Worm (Caenorhabditis elegans) whole organism, mixed stage, embryonic: ENCODE measurements around the gene F56D6.18.

Experiments
- M03D4.4 ChIP-seq: sonication (generic microtip); optimal IDR thresholded peaks from 2 replicates; lab custom pipeline; 2017; ENCODE audit warnings: mild to moderate bottlenecking, missing genetic modification characterization, missing compliant biosample characterization
- bed-3 ChIP-seq: fragments of 200-800 bp; sonication (Bioruptor generic); optimal IDR thresholded peaks from 3 replicates; lab custom pipeline; 2018; ENCODE audit warnings: mild to moderate bottlenecking, missing genetic modification characterization, moderate library complexity, missing compliant biosample characterization
- ceh-39 ChIP-seq: fragments of 150-350 bp; optimal IDR thresholded peaks from 2 replicates; lab custom pipeline; 2014; ENCODE audit warnings: missing biosample characterization, missing genetic modification characterization
- ceh-43 ChIP-seq: fragments of 200-800 bp; sonication (Bioruptor generic); optimal IDR thresholded peaks from 2 replicates; lab custom pipeline; 2018; ENCODE audit warnings: mild to moderate bottlenecking, missing genetic modification characterization, moderate library complexity, missing compliant biosample characterization
- ces-1 ChIP-seq: fragments of 150-350 bp; optimal IDR thresholded peaks from 2 replicates; lab custom pipeline; 2014; ENCODE audit warnings: missing biosample characterization, missing genetic modification reagents, missing genetic modification characterization
- cnd-1 ChIP-seq: fragments of 200-800 bp; sonication (Bioruptor generic); optimal IDR thresholded peaks from 2 replicates; lab custom pipeline; 2018; ENCODE audit warnings: mild to moderate bottlenecking, missing genetic modification characterization, missing compliant biosample characterization
- elt-3 ChIP-seq: fragments of 150-350 bp; optimal IDR thresholded peaks from 2 replicates; lab custom pipeline; 2014; ENCODE audit warnings: missing biosample characterization, missing genetic modification characterization
- flh-1 ChIP-seq: fragments of 200-800 bp; sonication (Bioruptor generic); optimal IDR thresholded peaks from 2 replicates; lab custom pipeline; 2018; ENCODE audit warnings: mild to moderate bottlenecking, missing genetic modification characterization, moderate library complexity, missing compliant biosample characterization
- ham-2 ChIP-seq: fragments of 200-800 bp; sonication (Bioruptor generic); optimal IDR thresholded peaks from 2 replicates; lab custom pipeline; 2018; ENCODE audit warnings: mild to moderate bottlenecking, missing genetic modification characterization, missing compliant biosample characterization
- hlh-1 ChIP-seq: fragments of 150-350 bp; optimal IDR thresholded peaks from 2 replicates; lab custom pipeline; 2014; ENCODE audit warnings: missing biosample characterization, missing genetic modification reagents, missing genetic modification characterization
- lin-13 ChIP-seq: fragments of 150-350 bp; optimal IDR thresholded peaks from 2 replicates; lab custom pipeline; 2014; ENCODE audit warnings: missing biosample characterization, missing genetic modification characterization
- lin-32 ChIP-seq: fragments of 200-800 bp; sonication (Bioruptor generic); optimal IDR thresholded peaks from 2 replicates; lab custom pipeline; 2018; ENCODE audit warnings: mild to moderate bottlenecking, missing genetic modification characterization, missing compliant biosample characterization
- lsy-2 ChIP-seq: fragments of 150-350 bp; optimal IDR thresholded peaks from 2 replicates; lab custom pipeline; 2014; ENCODE audit warnings: missing biosample characterization, missing genetic modification characterization
- mep-1 ChIP-seq: fragments of 150-350 bp; optimal IDR thresholded peaks from 2 replicates; lab custom pipeline; 2017; ENCODE audit warnings: missing biosample characterization, missing genetic modification reagents, missing genetic modification characterization, inconsistent platforms
- mls-2 ChIP-seq: sonication (generic microtip); optimal IDR thresholded peaks from 2 replicates; lab custom pipeline; 2016; ENCODE audit warnings: mild to moderate bottlenecking, missing genetic modification characterization, moderate library complexity, missing compliant biosample characterization
- nhr-2 ChIP-seq: fragments of 150-350 bp; optimal IDR thresholded peaks from 2 replicates; lab custom pipeline; 2014; ENCODE audit warnings: missing biosample characterization, missing genetic modification characterization
- nhr-237 ChIP-seq: fragments of 150-350 bp; optimal IDR thresholded peaks from 2 replicates; lab custom pipeline; 2014; ENCODE audit warnings: missing biosample characterization, missing genetic modification characterization
- nhr-28 ChIP-seq: fragments of 150-350 bp; optimal IDR thresholded peaks from 2 replicates; lab custom pipeline; 2014; ENCODE audit warnings: missing biosample characterization, missing genetic modification characterization
- nhr-76 ChIP-seq: sonication (generic microtip); optimal IDR thresholded peaks from 2 replicates; lab custom pipeline; 2017; ENCODE audit warnings: missing biosample characterization, missing genetic modification characterization
- pha-4 ChIP-seq: fragments of 150-350 bp; optimal IDR thresholded peaks from 2 replicates; lab custom pipeline; 2018; ENCODE audit warnings: missing biosample characterization, missing genetic modification reagents, missing genetic modification characterization
- sem-2 ChIP-seq: fragments of 200-800 bp; sonication (Bioruptor generic); optimal IDR thresholded peaks from 2 replicates; lab custom pipeline; 2018; ENCODE audit warnings: mild to moderate bottlenecking, missing genetic modification characterization, missing compliant biosample characterization
- snpc-4 ChIP-seq: fragments of 150-350 bp; optimal IDR thresholded peaks from 2 replicates; lab custom pipeline; 2014; ENCODE audit warnings: missing biosample characterization, missing genetic modification characterization
- sptf-1 ChIP-seq: sonication (generic microtip); optimal IDR thresholded peaks from 2 replicates; lab custom pipeline; 2017; ENCODE audit warnings: mild to moderate bottlenecking, missing genetic modification characterization, moderate library complexity, missing compliant biosample characterization
- tbx-8 ChIP-seq: fragments of 200-800 bp; sonication (Bioruptor generic); optimal IDR thresholded peaks from 2 replicates; lab custom pipeline; 2018; ENCODE audit warnings: mild to moderate bottlenecking, missing genetic modification characterization, moderate library complexity, missing compliant biosample characterization
- unc-120 ChIP-seq: sonication (generic microtip); optimal IDR thresholded peaks from 2 replicates; lab custom pipeline; 2017; ENCODE audit warnings: missing genetic modification characterization, missing compliant biosample characterization; ENCODE audit not compliant: poor library complexity, severe bottlenecking
- unc-39 ChIP-seq: fragments of 150-350 bp; optimal IDR thresholded peaks from 2 replicates; lab custom pipeline; 2014; ENCODE audit warnings: missing biosample characterization, missing genetic modification characterization
- unc-62 ChIP-seq: fragments of 150-350 bp; optimal IDR thresholded peaks from 2 replicates; lab custom pipeline; 2014; ENCODE audit warnings: missing biosample characterization, missing genetic modification reagents, missing genetic modification characterization
- zip-8 ChIP-seq: fragments of 150-350 bp; optimal IDR thresholded peaks from 2 replicates; lab custom pipeline; 2014; ENCODE audit warnings: missing biosample characterization, missing genetic modification characterization
- ztf-11 ChIP-seq: fragments of 150-350 bp; optimal IDR thresholded peaks from 2 replicates; lab custom pipeline; 2014; ENCODE audit warnings: missing biosample characterization, missing genetic modification characterization

The F56D6.18 gene

DNA sequence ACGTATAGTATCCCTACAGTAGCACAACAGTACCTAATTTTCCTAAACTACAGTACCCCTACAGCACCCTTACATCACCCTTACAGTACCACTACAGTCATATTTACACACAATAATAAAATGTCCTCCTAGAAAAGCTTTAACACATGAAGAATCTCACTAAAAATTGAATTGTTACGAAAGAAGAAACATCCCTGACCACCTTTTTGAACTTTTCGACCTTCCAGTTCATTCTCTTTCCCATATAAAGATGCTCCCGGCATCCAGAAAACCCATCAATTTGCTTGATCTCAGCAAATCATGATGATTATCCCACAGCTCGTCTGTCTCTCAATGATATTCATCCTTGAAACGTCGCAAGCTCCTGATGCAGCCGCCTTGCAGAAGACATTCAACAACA is 7.1 kb downstream of the F56D6.18 start, which contains the start of gene F56D6.21:
TSS of gene F56D6.21 (plus strand) at position 301 of the 400 bp plus-strand sequence.
- TF ChIP-seq nhr-237 (tag; lab: Kevin White, UChicago): no peak
- TF ChIP-seq zip-8 (tag; lab: Kevin White, UChicago): no peak

DNA sequence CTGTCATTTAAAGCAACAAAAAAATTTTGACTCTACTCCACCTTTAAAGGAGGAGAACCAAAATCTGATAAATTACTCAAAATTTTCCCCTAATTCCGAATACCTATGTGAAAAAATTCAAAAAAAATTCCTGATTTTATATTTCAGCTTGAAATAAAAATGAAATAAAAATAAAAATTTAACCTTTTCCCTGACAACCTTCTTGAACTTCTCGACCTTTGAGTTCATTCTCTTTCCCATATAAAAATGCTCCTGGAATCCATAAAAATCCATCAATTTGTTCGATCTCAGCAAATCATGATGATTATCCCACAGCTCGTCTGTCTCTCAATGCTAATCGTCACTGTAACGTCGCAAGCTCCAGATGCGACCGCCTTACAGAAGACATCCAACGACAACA is 8.8 kb downstream of the F56D6.18 start, which contains the start of gene F56D6.6:
TSS of gene F56D6.6 (plus strand) at position 301 of the 400 bp plus-strand sequence.
- TF ChIP-seq unc-39: no peak
- TF ChIP-seq ham-2 (GFP tag; lab: Kevin White, UChicago): no peak
- TF ChIP-seq lin-13 (tag; lab: Kevin White, UChicago): no peak
- no peak for TF ChIP-seq tbx-8
- no peak for TF ChIP-seq sptf-1 (tag; lab: Kevin White, UChicago)
- TF ChIP-seq nhr-237 (tag; lab: Kevin White, UChicago): no peak
- TF ChIP-seq nhr-2 (tag; lab: Kevin White, UChicago): no peak
- no peak for TF ChIP-seq mep-1 (tag; lab: Kevin White, UChicago)
- no peak for TF ChIP-seq sem-2 (GFP tag; lab: Kevin White, UChicago)
- TF ChIP-seq zip-8 (tag; lab: Kevin White, UChicago): no peak
- no peak for TF ChIP-seq hlh-1 (tag; lab: Kevin White, UChicago)
- no peak for TF ChIP-seq nhr-76 (tag; lab: Kevin White, UChicago)
- no peak for TF ChIP-seq nhr-28 (tag; lab: Kevin White, UChicago)
- TF ChIP-seq mls-2: no peak
- no peak for TF ChIP-seq pha-4 (tag; lab: Kevin White, UChicago)
- no peak for TF ChIP-seq flh-1 (GFP tag; lab: Kevin White, UChicago)
- TF ChIP-seq elt-3: no peak

DNA sequence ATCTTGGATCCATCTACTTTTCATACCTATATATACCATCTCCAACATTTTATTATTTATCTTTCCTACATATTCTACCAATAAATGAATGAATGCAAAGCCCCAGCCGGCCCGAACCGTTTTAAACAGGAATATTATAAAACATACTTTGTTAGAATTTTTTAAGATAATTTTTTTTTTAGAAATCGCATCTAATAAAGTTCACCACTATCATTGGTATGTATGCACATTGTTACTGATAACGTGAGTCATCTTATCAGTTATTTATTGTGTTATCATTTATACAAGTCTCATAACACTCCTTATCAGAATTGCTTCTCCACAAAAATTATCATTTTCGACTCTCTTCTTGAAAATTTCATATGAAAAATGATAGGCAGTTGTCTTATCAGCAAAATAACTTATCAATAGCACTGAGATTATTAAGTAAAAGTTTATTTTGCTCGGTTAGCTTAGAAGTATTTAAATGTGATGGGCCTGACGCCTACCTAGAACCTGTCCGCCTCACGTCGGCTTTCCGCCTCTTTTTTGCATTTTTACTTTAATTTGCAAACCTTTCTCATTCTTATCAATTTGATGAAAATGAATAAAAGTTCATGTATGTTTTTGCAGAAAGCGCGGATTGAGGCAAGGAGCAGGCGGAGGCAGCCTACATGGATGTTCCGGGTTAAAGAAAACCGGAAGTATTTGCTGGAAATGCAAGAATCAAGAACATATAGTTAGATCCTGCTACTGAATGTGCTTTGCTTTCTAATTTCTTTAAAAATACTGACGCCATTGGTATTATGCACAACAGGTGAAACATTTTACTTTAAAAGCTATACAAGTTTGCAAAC is 11.8 kb downstream of the F56D6.18 start, which contains the start of gene srz-62:
TSS of gene srz-62 (plus strand) at position 786 of the 836 bp plus-strand sequence.
- no peak for TF ChIP-seq bed-3

DNA sequence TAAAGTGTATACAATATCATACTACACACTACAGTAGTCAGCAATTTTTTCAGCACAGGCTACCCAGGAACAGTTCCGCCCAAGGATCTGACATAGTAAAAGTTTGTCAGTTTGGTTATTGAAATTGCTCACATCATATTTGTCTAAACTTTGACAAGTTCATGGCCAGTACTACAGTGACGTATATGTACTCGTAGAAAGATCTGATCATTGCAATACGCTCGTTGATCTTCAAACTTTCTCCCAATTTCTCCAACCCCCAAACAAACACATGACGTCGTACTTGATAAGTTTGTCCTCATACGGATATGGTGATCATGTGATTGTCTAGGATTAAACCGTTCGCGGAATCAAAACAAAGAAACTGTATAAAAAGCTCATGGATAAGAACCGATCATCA is 17.0 kb downstream of the F56D6.18 start, which contains the start of gene dct-8:
TSS of gene dct-8 (plus strand) at position 301 of the 400 bp plus-strand sequence.
- no peak for TF ChIP-seq ham-2 (GFP tag; lab: Kevin White, UChicago)
- no peak for TF ChIP-seq ceh-39 (tag; lab: Kevin White, UChicago)
- no peak for TF ChIP-seq mep-1 (tag; lab: Kevin White, UChicago)
- no peak for TF ChIP-seq mls-2
- TF ChIP-seq unc-62: no peak
- no peak for TF ChIP-seq ceh-43 (GFP tag; lab: Kevin White, UChicago)
- TF ChIP-seq, all 35 proteins: peak for 0

DNA sequence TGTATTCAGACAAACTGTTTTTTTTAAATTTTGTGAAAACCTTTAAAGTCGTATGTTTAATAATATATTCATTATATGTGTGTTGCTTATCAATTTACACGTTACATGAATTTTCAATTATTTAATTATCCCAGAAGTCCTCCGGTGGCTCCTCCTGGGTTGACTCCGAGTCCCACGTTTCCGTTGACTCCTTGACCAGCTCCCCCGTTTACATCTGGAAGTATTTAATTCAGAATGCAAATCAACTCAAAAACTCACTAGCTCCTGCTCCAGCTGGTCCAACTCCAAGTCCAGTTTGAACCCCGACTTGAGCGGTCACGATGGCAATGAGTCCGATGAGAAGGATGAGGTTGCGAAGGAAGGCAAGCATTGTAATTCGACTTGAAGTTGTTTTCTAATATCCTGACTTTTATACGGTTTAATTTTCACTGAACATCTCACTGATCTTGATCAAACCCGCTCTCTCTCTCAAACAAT is 17.7 kb downstream of the F56D6.18 start, which contains the start of gene F56D6.8:
TSS of gene F56D6.8 (minus strand) at position 427 of the 477 bp plus-strand sequence.
- TF ChIP-seq lin-32 (GFP tag; lab: Kevin White, UChicago) (no peak), elt-3 (no peak), unc-39 (no peak), ztf-11 (tag; lab: Kevin White, UChicago) (no peak), M03D4.4 (tag; lab: Kevin White, UChicago) (no peak), ces-1 (GFP tag; lab: Kevin White, UChicago) (no peak), mls-2 (no peak), unc-120 (tag; lab: Kevin White, UChicago) (no peak), unc-62 (no peak), tbx-8 (no peak), snpc-4 (tag; lab: Kevin White, UChicago) (no peak), lsy-2 (tag; lab: Kevin White, UChicago) (no peak), cnd-1 (tag; lab: Kevin White, UChicago) (no peak), nhr-2 (tag; lab: Kevin White, UChicago) (no peak), nhr-76 (tag; lab: Kevin White, UChicago) (no peak)
